Worm (Caenorhabditis elegans) whole organism, L1 larva: ENCODE results near the gene C07E3.9.
A peak's percentile ranks its signal among the peaks of the same experiment; 100 is the strongest.

ENCODE experiments used
- C16A3.4 ChIP-seq: fragments of 150-350 bp; optimal IDR thresholded peaks from 2 replicates; lab custom pipeline; 2014; ENCODE audit warnings: missing biosample characterization, missing genetic modification characterization
- F16B12.6 ChIP-seq: fragments of 150-350 bp; optimal IDR thresholded peaks from 2 replicates; lab custom pipeline; 2014; ENCODE audit warnings: missing biosample characterization, missing genetic modification characterization
- ama-1 ChIP-seq: fragments of 150-350 bp; optimal IDR thresholded peaks from 2 replicates; lab custom pipeline; 2014
- blmp-1 ChIP-seq: fragments of 150-350 bp; optimal IDR thresholded peaks from 2 replicates; lab custom pipeline; 2014; ENCODE audit warnings: missing biosample characterization, missing genetic modification characterization
- ceh-8 ChIP-seq: fragments of 200-800 bp; sonication (Bioruptor generic); optimal IDR thresholded peaks from 2 replicates; lab custom pipeline; 2018; ENCODE audit warnings: mild to moderate bottlenecking, missing genetic modification characterization, moderate library complexity, missing compliant biosample characterization
- ceh-90 ChIP-seq: sonication (generic microtip); optimal IDR thresholded peaks from 2 replicates; lab custom pipeline; 2016; ENCODE audit warnings: missing genetic modification characterization, missing compliant biosample characterization
- ces-1 ChIP-seq: fragments of 150-350 bp; optimal IDR thresholded peaks from 2 replicates; lab custom pipeline; 2014; ENCODE audit warnings: missing biosample characterization, missing genetic modification reagents, missing genetic modification characterization
- dsc-1 ChIP-seq: sonication (generic microtip); optimal IDR thresholded peaks from 2 replicates; lab custom pipeline; 2016; ENCODE audit warnings: mild to moderate bottlenecking, missing genetic modification characterization, missing compliant biosample characterization
- efl-1 ChIP-seq, 4 experiments: fragments of 150-350 bp; optimal IDR thresholded peaks in 3 of 4; peaks in 1 of 4; 1 replicate in 1 of 4; 2 replicates in 3 of 4; lab custom pipeline; 2014; ENCODE audit warnings: missing biosample characterization in 2 of 4, missing genetic modification characterization in 2 of 4, missing genetic modification reagents in 2 of 4
- elt-2 ChIP-seq: sonication (generic microtip); optimal IDR thresholded peaks from 2 replicates; lab custom pipeline; 2016; ENCODE audit warnings: missing genetic modification characterization, mild to moderate bottlenecking, inconsistent platforms, missing compliant biosample characterization, missing genetic modification reagents
- elt-3 ChIP-seq, 6 experiments: fragments of 150-350 bp in 1 of 6; sonication (generic microtip); optimal IDR thresholded peaks; 2 replicates each; lab custom pipeline; 2017 to 2018; ENCODE audit warnings: missing biosample characterization in 6 of 6, missing genetic modification characterization in 6 of 6, inconsistent platforms in 1 of 6
- ets-5 ChIP-seq: fragments of 200-800 bp; sonication (Bioruptor generic); IDR thresholded peaks from 2 replicates; pipeline ENCODE4 v1.3.6; 2022; ENCODE audit warnings: missing genetic modification characterization, missing compliant biosample characterization
- fkh-10 ChIP-seq: sonication (generic microtip); optimal IDR thresholded peaks from 2 replicates; lab custom pipeline; 2017; ENCODE audit warnings: missing biosample characterization, missing genetic modification reagents, missing genetic modification characterization
- fos-1 ChIP-seq: fragments of 150-350 bp; optimal IDR thresholded peaks from 2 replicates; lab custom pipeline; 2014; ENCODE audit warnings: missing biosample characterization, missing genetic modification characterization
- hlh-17 ChIP-seq: fragments of 200-800 bp; sonication (Bioruptor generic); optimal IDR thresholded peaks from 2 replicates; lab custom pipeline; 2018; ENCODE audit warnings: missing genetic modification characterization, mild to moderate bottlenecking, missing compliant biosample characterization, moderate library complexity, borderline replicate concordance
- hlh-4 ChIP-seq: sonication (generic microtip); optimal IDR thresholded peaks from 2 replicates; lab custom pipeline; 2016; ENCODE audit warnings: mild to moderate bottlenecking, missing genetic modification characterization, missing compliant biosample characterization
- hpl-2 ChIP-seq: fragments of 150-350 bp; optimal IDR thresholded peaks from 2 replicates; lab custom pipeline; 2014; ENCODE audit warnings: missing biosample characterization, missing genetic modification reagents, missing genetic modification characterization
- lin-14 ChIP-seq: fragments of 200-800 bp; sonication (Bioruptor generic); optimal IDR thresholded peaks from 2 replicates; lab custom pipeline; 2018; ENCODE audit warnings: mild to moderate bottlenecking, missing genetic modification characterization, moderate library complexity, missing compliant biosample characterization
- lsy-2 ChIP-seq, 2 experiments: fragments of 150-350 bp; optimal IDR thresholded peaks; 2 replicates each; lab custom pipeline; 2014; ENCODE audit warnings: missing biosample characterization in 2 of 2, missing genetic modification characterization in 2 of 2
- mab-9 ChIP-seq: fragments of 200-800 bp; sonication (Bioruptor generic); IDR thresholded peaks from 2 replicates; pipeline ENCODE4 v1.3.6; 2022; ENCODE audit warnings: missing genetic modification reagents, missing genetic modification characterization, missing compliant biosample characterization
- mep-1 ChIP-seq: fragments of 150-350 bp; optimal IDR thresholded peaks from 2 replicates; lab custom pipeline; 2014; ENCODE audit warnings: missing biosample characterization, missing genetic modification characterization
- nhr-11 ChIP-seq: fragments of 150-350 bp; optimal IDR thresholded peaks from 2 replicates; lab custom pipeline; 2014; ENCODE audit warnings: missing biosample characterization, missing genetic modification characterization
- nhr-12 ChIP-seq: sonication (generic microtip); optimal IDR thresholded peaks from 2 replicates; lab custom pipeline; 2017; ENCODE audit warnings: missing biosample characterization, missing genetic modification characterization
- nhr-237 ChIP-seq: fragments of 150-350 bp; optimal IDR thresholded peaks from 2 replicates; lab custom pipeline; 2014; ENCODE audit warnings: missing biosample characterization, missing genetic modification characterization
- nhr-28 ChIP-seq: fragments of 150-350 bp; optimal IDR thresholded peaks from 2 replicates; lab custom pipeline; 2014; ENCODE audit warnings: missing biosample characterization, missing genetic modification characterization
- nhr-47 ChIP-seq: sonication (generic microtip); optimal IDR thresholded peaks from 2 replicates; lab custom pipeline; 2016; ENCODE audit warnings: mild to moderate bottlenecking, missing genetic modification characterization, moderate library complexity, missing compliant biosample characterization
- nhr-71 ChIP-seq: sonication (generic microtip); optimal IDR thresholded peaks from 2 replicates; lab custom pipeline; 2016; ENCODE audit warnings: mild to moderate bottlenecking, missing genetic modification characterization, moderate library complexity, missing compliant biosample characterization
- nhr-76 ChIP-seq: sonication (generic microtip); optimal IDR thresholded peaks from 2 replicates; lab custom pipeline; 2017; ENCODE audit warnings: missing biosample characterization, missing genetic modification characterization
- nhr-77 ChIP-seq: fragments of 150-350 bp; optimal IDR thresholded peaks from 2 replicates; lab custom pipeline; 2014; ENCODE audit warnings: missing biosample characterization, missing genetic modification characterization
- nhr-84 ChIP-seq: sonication (generic microtip); optimal IDR thresholded peaks from 2 replicates; lab custom pipeline; 2017; ENCODE audit warnings: missing biosample characterization, missing genetic modification characterization
- pag-3 ChIP-seq: sonication (generic microtip); optimal IDR thresholded peaks from 2 replicates; lab custom pipeline; 2017; ENCODE audit warnings: missing genetic modification characterization, mild to moderate bottlenecking, missing compliant biosample characterization, antibody characterized with exemption, borderline replicate concordance; ENCODE audit not compliant: insufficient read depth
- pax-3 ChIP-seq: fragments of 200-800 bp; sonication (Bioruptor generic); optimal IDR thresholded peaks from 2 replicates; lab custom pipeline; 2018; ENCODE audit warnings: mild to moderate bottlenecking, missing genetic modification characterization, moderate library complexity, missing compliant biosample characterization
- skn-1 ChIP-seq: fragments of 150-350 bp; optimal IDR thresholded peaks from 2 replicates; lab custom pipeline; 2014; ENCODE audit warnings: missing biosample characterization, missing genetic modification characterization
- snu-23 ChIP-seq: sonication (generic microtip); optimal IDR thresholded peaks from 2 replicates; lab custom pipeline; 2016; ENCODE audit warnings: missing genetic modification characterization, missing compliant biosample characterization
- sox-4 ChIP-seq: sonication (generic microtip); optimal IDR thresholded peaks from 2 replicates; lab custom pipeline; 2016; ENCODE audit warnings: missing genetic modification characterization, missing compliant biosample characterization
- sptf-1 ChIP-seq: fragments of 150-350 bp; optimal IDR thresholded peaks from 2 replicates; lab custom pipeline; 2014; ENCODE audit warnings: missing biosample characterization, missing genetic modification characterization
- swsn-7 ChIP-seq: sonication (generic microtip); optimal IDR thresholded peaks from 2 replicates; lab custom pipeline; 2016; ENCODE audit warnings: missing genetic modification characterization, missing compliant biosample characterization
- tlp-1 ChIP-seq: fragments of 150-350 bp; optimal IDR thresholded peaks from 2 replicates; lab custom pipeline; 2014; ENCODE audit warnings: missing biosample characterization, missing genetic modification characterization
- unc-30 ChIP-seq: sonication (generic microtip); optimal IDR thresholded peaks from 2 replicates; lab custom pipeline; 2017; ENCODE audit warnings: missing biosample characterization, missing genetic modification characterization
- unc-98 ChIP-seq: fragments of 200-800 bp; sonication (Bioruptor generic); IDR thresholded peaks from 2 replicates; pipeline ENCODE4 v1.3.6; 2022; ENCODE audit warnings: missing genetic modification characterization, missing compliant biosample characterization
- xbp-1 ChIP-seq: sonication (generic microtip); optimal IDR thresholded peaks from 2 replicates; lab custom pipeline; 2016; ENCODE audit warnings: missing genetic modification characterization, missing compliant biosample characterization
- zip-4 ChIP-seq: fragments of 200-800 bp; sonication (Bioruptor generic); optimal IDR thresholded peaks from 2 replicates; lab custom pipeline; 2018; ENCODE audit warnings: mild to moderate bottlenecking, missing genetic modification characterization, moderate library complexity, missing compliant biosample characterization
- ztf-11 ChIP-seq, 2 experiments: sonication (generic microtip); optimal IDR thresholded peaks; 2 replicates each; lab custom pipeline; 2016 to 2017; ENCODE audit warnings: missing genetic modification characterization in 2 of 2, missing biosample characterization in 1 of 2, missing compliant biosample characterization in 1 of 2
- ztf-4 ChIP-seq: fragments of 150-350 bp; optimal IDR thresholded peaks from 2 replicates; lab custom pipeline; 2014; ENCODE audit warnings: missing biosample characterization, missing genetic modification characterization

C07E3.9 gene

DNA sequence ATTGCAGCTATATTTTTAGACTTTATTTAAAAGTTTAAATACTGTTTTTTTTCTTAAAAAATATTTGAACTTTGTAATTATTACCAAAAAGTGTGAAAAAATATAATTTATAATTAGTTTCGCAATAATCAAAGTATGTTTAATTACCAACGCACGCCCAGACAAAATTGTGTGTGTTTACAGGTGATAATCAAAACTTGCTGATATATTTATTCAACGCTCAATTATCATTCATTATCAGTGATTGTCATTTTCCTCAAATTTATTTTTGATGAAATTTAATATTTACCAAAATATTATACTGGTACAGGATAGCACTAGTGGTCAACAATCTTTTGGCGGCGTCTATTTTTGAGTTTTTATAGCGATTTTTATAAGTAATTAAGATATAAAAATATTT lies 22.5 kb downstream of the C07E3.9 start:
- TF ChIP-seq elt-2 (tag; lab: Kevin White, UChicago) (peak; percentile 8), hlh-4 (tag; lab: Kevin White, UChicago) (no peak)

DNA sequence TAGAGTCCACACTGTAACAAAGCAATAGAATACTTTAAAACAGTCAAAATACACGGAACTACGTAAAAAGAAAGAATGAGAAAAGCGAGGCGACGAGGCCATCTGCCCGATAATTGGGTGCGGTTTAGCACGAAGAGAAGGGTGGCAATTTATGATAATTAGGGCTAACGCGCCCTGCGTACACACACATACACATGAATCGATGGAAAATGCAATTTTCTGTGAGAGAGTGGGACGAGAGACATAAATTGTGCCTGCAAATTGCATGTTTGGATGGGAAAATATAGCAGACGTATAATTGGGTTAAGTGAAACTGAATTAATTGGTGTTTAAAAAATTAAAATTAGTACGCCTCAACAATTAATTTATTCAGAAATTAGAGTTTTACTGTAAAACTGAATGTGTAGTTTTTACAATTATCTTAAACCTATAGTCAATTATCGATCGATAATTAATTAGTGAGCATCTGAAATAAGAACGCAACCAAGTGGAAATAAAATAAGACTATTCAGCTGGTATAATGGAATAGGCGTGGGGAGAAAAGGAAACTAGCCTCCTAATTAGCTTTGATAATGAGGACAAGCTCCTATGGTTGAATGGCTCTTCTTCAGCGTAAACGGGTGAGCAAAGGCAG lies 23.1 kb downstream of the C07E3.9 start:
- TF ChIP-seq nhr-11 (tag; lab: Kevin White, UChicago), result no peak
- TF ChIP-seq tlp-1 (tag; lab: Kevin White, UChicago), result no peak
- no peak for TF ChIP-seq hpl-2 (GFP tag; lab: Kevin White, UChicago)
- TF ChIP-seq fos-1 (tag; lab: Kevin White, UChicago), result no peak
- TF ChIP-seq ets-5 (GFP tag; lab: Robert Waterston, UW), result no peak
- TF ChIP-seq C16A3.4 (tag; lab: Kevin White, UChicago), result no peak
- TF ChIP-seq skn-1 (tag; lab: Kevin White, UChicago), result no peak
- peak; percentile 9 for TF ChIP-seq dsc-1
- no peak for TF ChIP-seq ztf-4 (tag; lab: Kevin White, UChicago)
- TF ChIP-seq ceh-90 (tag; lab: Kevin White, UChicago), result no peak
- no peak for TF ChIP-seq ces-1 (GFP tag; lab: Kevin White, UChicago)
- no peak for TF ChIP-seq efl-1 (optimal IDR thresholded peaks at IDR 0.05; lab: Kevin White, UChicago)
- TF ChIP-seq efl-1 (GFP tag; optimal IDR thresholded peaks at IDR 0.05 in 1 of 2; lab: Kevin White, UChicago), result no peak
- TF ChIP-seq swsn-7, result peak; percentile 13
- no peak for TF ChIP-seq nhr-77 (tag; lab: Kevin White, UChicago)
- TF ChIP-seq mab-9 (GFP tag; lab: Robert Waterston, UW), result no peak
- TF ChIP-seq lsy-2 (tag; optimal IDR thresholded peaks at IDR 0.05; lab: Kevin White, UChicago), result peak in 1 of 2 experiments; percentile 9
- no peak for TF ChIP-seq nhr-76
- no peak for TF ChIP-seq nhr-84 (tag; lab: Kevin White, UChicago)
- no peak for TF ChIP-seq pag-3 (tag; lab: Kevin White, UChicago)
- TF ChIP-seq ceh-8, result peak; percentile 38
- no peak for TF ChIP-seq sptf-1 (tag; lab: Kevin White, UChicago)
- no peak for TF ChIP-seq elt-2 (tag; lab: Kevin White, UChicago)
- TF ChIP-seq nhr-237 (tag; lab: Kevin White, UChicago), result no peak
- no peak for TF ChIP-seq pax-3
- peak; percentile 68 for TF ChIP-seq lin-14
- TF ChIP-seq snu-23 (GFP tag; lab: Kevin White, UChicago), result peak; percentile 10
- no peak for TF ChIP-seq hlh-17 (GFP tag; lab: Kevin White, UChicago)
- peak; percentile 13 for TF ChIP-seq nhr-47 (tag; lab: Kevin White, UChicago)
- no peak for TF ChIP-seq sox-4 (tag; lab: Kevin White, UChicago)
- no peak for TF ChIP-seq elt-3 (tag; optimal IDR thresholded peaks at IDR 0.05; lab: Kevin White, UChicago)
- TF ChIP-seq unc-98 (GFP tag; lab: Robert Waterston, UW), result no peak
- no peak for TF ChIP-seq nhr-12 (tag; lab: Kevin White, UChicago)
- TF ChIP-seq F16B12.6, result no peak
- peak; percentile 26 for TF ChIP-seq mep-1 (tag; lab: Kevin White, UChicago)
- peak; percentile 38 for TF ChIP-seq blmp-1 (tag; lab: Kevin White, UChicago)
- TF ChIP-seq ztf-11 (tag; optimal IDR thresholded peaks at IDR 0.05; lab: Kevin White, UChicago), result peak in 1 of 2 experiments; percentile 15
- no peak for TF ChIP-seq xbp-1
- no peak for TF ChIP-seq unc-30 (tag; lab: Kevin White, UChicago)
- no peak for TF ChIP-seq ama-1 (lab: Kevin White, UChicago)
- no peak for TF ChIP-seq nhr-71 (tag; lab: Kevin White, UChicago)
- TF ChIP-seq zip-4 (GFP tag; lab: Kevin White, UChicago), result no peak
- no peak for TF ChIP-seq fkh-10 (GFP tag; lab: Kevin White, UChicago)
- TF ChIP-seq nhr-28, result no peak
- TF ChIP-seq hlh-4 (tag; lab: Kevin White, UChicago), result no peak
